Fruit fly (Drosophila melanogaster) whole organism, prepupa: ENCODE results near the gene Pgant8.

Source experiments
- CG16779 ChIP-seq: fragments of 200-800 bp; sonication (Bioruptor generic); optimal IDR thresholded peaks from 3 replicates; lab custom pipeline; 2017; ENCODE audit warnings: missing biosample characterization, mild to moderate bottlenecking, missing genetic modification characterization
- CG31627 ChIP-seq: fragments of 200-800 bp; sonication (Bioruptor generic); optimal IDR thresholded peaks from 3 replicates; lab custom pipeline; 2016; ENCODE audit warnings: missing biosample characterization, missing genetic modification characterization
- CG32006 ChIP-seq: fragments of 200-800 bp; sonication (Bioruptor generic); optimal IDR thresholded peaks from 3 replicates; lab custom pipeline; 2017; ENCODE audit warnings: missing biosample characterization, mild to moderate bottlenecking, missing genetic modification characterization
- CG34406 ChIP-seq: fragments of 200-800 bp; sonication (Bioruptor generic); optimal IDR thresholded peaks from 3 replicates; lab custom pipeline; 2016; ENCODE audit warnings: missing biosample characterization, missing genetic modification characterization
- CG3919 ChIP-seq: fragments of 200-800 bp; sonication (Bioruptor generic); optimal IDR thresholded peaks from 3 replicates; lab custom pipeline; 2016; ENCODE audit warnings: missing biosample characterization, missing genetic modification characterization
- CG6163 ChIP-seq: fragments of 200-800 bp; sonication (Bioruptor generic); IDR thresholded peaks from 3 replicates; pipeline ENCODE4 v1.3.6; 2022; ENCODE audit warnings: missing biosample characterization, missing genetic modification characterization
- CG6854 ChIP-seq: fragments of 200-800 bp; sonication (Bioruptor generic); optimal IDR thresholded peaks from 2 replicates; lab custom pipeline; 2017; ENCODE audit warnings: missing biosample characterization, mild to moderate bottlenecking, missing genetic modification characterization
- Eip75B ChIP-seq: fragments of 200-800 bp; sonication (Bioruptor generic); optimal IDR thresholded peaks from 3 replicates; lab custom pipeline; 2016; ENCODE audit warnings: missing biosample characterization, missing genetic modification characterization
- Hr39 ChIP-seq: fragments of 200-800 bp; sonication (Bioruptor generic); optimal IDR thresholded peaks from 2 replicates; lab custom pipeline; 2016; ENCODE audit warnings: missing biosample characterization, missing genetic modification characterization
- Smox ChIP-seq: fragments of 200-800 bp; sonication (Bioruptor generic); optimal IDR thresholded peaks from 3 replicates; lab custom pipeline; 2016; ENCODE audit warnings: missing biosample characterization, missing genetic modification characterization
- Sox102F ChIP-seq: fragments of 200-800 bp; sonication (Bioruptor generic); optimal IDR thresholded peaks from 2 replicates; lab custom pipeline; 2016; ENCODE audit warnings: missing biosample characterization, mild to moderate bottlenecking, missing genetic modification characterization
- fd85E ChIP-seq: fragments of 200-800 bp; sonication (Bioruptor generic); optimal IDR thresholded peaks from 3 replicates; lab custom pipeline; 2016; ENCODE audit warnings: missing biosample characterization, missing genetic modification characterization
- salr ChIP-seq, 2 experiments: fragments of 200-800 bp; sonication (Bioruptor generic); optimal IDR thresholded peaks; 3 replicates each; lab custom pipeline; 2016 to 2018; ENCODE audit warnings: missing biosample characterization in 2 of 2, missing genetic modification characterization in 2 of 2, mild to moderate bottlenecking in 1 of 2
- vri ChIP-seq: fragments of 200-800 bp; sonication (Bioruptor generic); optimal IDR thresholded peaks from 3 replicates; lab custom pipeline; 2016; ENCODE audit warnings: missing biosample characterization, mild to moderate bottlenecking, missing genetic modification characterization

- TF ChIP-seq CG3919 (GFP tag; lab: Kevin White, UChicago) (no peak), Sox102F (GFP tag; lab: Kevin White, UChicago) (no peak), CG6163 (GFP tag; lab: Robert Waterston, UW) (no peak), CG6854 (GFP tag; lab: Kevin White, UChicago) (no peak), CG31627 (no peak), fd85E (no peak), Hr39 (GFP tag; lab: Kevin White, UChicago) (no peak), vri (GFP tag; lab: Kevin White, UChicago) (no peak), CG32006 (no peak), CG34406 (no peak), salr (GFP tag; optimal IDR thresholded peaks at IDR 0.05; lab: Kevin White, UChicago) (no peak), Eip75B (GFP tag; lab: Kevin White, UChicago) (no peak), CG16779 (tag; lab: Kevin White, UChicago) (no peak), Smox (GFP tag; lab: Kevin White, UChicago) (no peak)
These were observed 48.3 kb downstream of the Pgant8 start for dm6 chr3L:15731832-15732506.
